Fruit fly (Drosophila melanogaster): Measurements from ENCODE around the gene CG10588.

Gene CG10588

DNA sequence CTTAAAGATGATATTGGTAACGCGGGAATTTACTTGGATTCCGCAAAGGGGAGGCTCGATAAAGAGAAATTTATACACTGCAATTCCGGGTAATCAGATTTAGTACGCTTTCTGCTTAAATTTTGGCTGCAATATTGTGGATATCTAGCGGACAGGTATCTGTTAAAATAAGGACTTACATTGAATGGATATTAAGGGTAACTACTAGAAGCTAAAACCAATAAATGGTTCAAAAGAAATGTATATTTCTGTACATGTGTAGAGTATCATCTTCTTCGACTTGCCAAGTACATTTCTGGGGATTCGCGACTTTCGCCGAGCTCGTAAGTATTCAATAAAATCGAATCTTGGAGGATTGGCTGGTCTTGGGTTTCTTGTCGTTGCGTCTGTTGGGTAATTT lies 27.3 kb upstream of the CG10588 start:
- no peak for TF ChIP-seq CG32264 (GFP tag; optimal IDR thresholded peaks at IDR 0.05)

- TF ChIP-seq HLH106 (tag; optimal IDR thresholded peaks at IDR 0.05) (peak; percentile 42), rgr (GFP tag; optimal IDR thresholded peaks at IDR 0.05) (peak; percentile 7), foxo (GFP tag; optimal IDR thresholded peaks at IDR 0.05) (peak in 1 of 2 experiments; percentile 48), h (GFP tag; optimal IDR thresholded peaks at IDR 0.05) (peak; percentile 37), fru (GFP tag; optimal IDR thresholded peaks at IDR 0.05) (peak; percentile 33), woc (GFP tag; optimal IDR thresholded peaks at IDR 0.05) (no peak), CG32264 (GFP tag; optimal IDR thresholded peaks at IDR 0.05) (no peak), Jra (GFP tag; optimal IDR thresholded peaks at IDR 0.05) (no peak), psq (GFP tag; optimal IDR thresholded peaks at IDR 0.05) (peak; percentile 15), Rel (GFP tag; optimal IDR thresholded peaks at IDR 0.05) (no peak), Rel (tag; optimal IDR thresholded peaks at IDR 0.05) (no peak), brk (GFP tag; optimal IDR thresholded peaks at IDR 0.05) (no peak), pan (optimal IDR thresholded peaks at IDR 0.05) (no peak), br (GFP tag; optimal IDR thresholded peaks at IDR 0.05) (no peak), Sp1 (GFP tag; optimal IDR thresholded peaks at IDR 0.05) (peak; percentile 29), dmrt93B (GFP tag; optimal IDR thresholded peaks at IDR 0.05) (peak; percentile 25)
Observed at dm6 chr3L:20930059-20930785, 26.5 kb upstream of the CG10588 start.

DNA sequence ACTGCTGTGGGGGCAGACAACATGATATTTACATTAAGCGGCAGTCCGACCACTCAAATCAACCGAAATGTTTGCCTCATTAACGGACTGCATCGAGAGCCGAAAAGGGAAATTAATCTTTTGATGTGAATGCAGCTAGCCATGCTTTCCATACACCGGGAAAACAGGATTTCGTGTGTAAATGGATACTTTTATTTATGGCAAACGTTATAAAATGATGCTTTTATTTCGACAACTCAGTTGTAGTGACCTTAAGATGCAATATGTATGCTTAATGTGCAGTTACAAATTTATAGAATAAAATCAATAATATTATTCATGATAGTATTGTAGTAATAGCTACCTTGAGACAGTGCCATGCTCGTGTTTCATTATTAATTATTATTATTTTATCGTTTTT lies 25.2 kb upstream of the CG10588 start:
- TF ChIP-seq Dif (GFP tag; optimal IDR thresholded peaks at IDR 0.05; ENCODE audit: partially characterized antibody) (no peak), woc (GFP tag; optimal IDR thresholded peaks at IDR 0.05) (no peak), rgr (GFP tag; optimal IDR thresholded peaks at IDR 0.05) (no peak), HLH106 (tag; optimal IDR thresholded peaks at IDR 0.05) (no peak), CrebA (GFP tag; optimal IDR thresholded peaks at IDR 0.05; ENCODE audit: borderline replicate concordance) (no peak), dsf (GFP tag; optimal IDR thresholded peaks at IDR 0.05; ENCODE audit: borderline replicate concordance) (no peak), Mio (GFP tag; optimal IDR thresholded peaks at IDR 0.05) (no peak)

DNA sequence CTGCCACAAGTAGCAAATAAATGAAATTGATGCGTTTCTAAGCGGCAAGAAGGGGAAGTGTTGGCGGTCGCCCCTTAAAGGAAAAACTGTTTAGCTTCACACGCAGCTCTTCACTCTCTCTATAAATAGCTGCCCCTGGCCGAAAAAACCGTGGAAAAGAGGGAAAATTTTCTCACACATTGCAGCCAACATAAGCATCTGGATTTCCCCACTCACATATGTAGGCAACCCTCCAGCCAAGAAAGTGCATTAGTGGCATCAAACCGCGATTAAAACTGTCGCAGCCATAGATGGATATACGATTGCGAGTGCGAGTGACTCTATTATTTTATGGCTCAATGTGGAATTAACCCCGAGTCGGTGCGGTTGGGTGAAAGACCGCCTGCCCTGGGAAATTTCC lies 24.2 kb upstream of the CG10588 start:
- TF ChIP-seq Mio (GFP tag; optimal IDR thresholded peaks at IDR 0.05), result no peak
- no peak for TF ChIP-seq jim (GFP tag; optimal IDR thresholded peaks at IDR 0.05)
- TF ChIP-seq rgr (GFP tag; optimal IDR thresholded peaks at IDR 0.05), result no peak
- TF ChIP-seq br (GFP tag; optimal IDR thresholded peaks at IDR 0.05), result no peak
- TF ChIP-seq woc (GFP tag; optimal IDR thresholded peaks at IDR 0.05), result no peak
- no peak for TF ChIP-seq h (GFP tag; optimal IDR thresholded peaks at IDR 0.05)
- no peak for TF ChIP-seq GATAd (GFP tag; optimal IDR thresholded peaks at IDR 0.05)
- TF ChIP-seq N (GFP tag; optimal IDR thresholded peaks at IDR 0.05), result no peak
- no peak for TF ChIP-seq CrebA (GFP tag; optimal IDR thresholded peaks at IDR 0.05; ENCODE audit: borderline replicate concordance)
- no peak for TF ChIP-seq dmrt93B (GFP tag; optimal IDR thresholded peaks at IDR 0.05)
- TF ChIP-seq Jra (GFP tag; optimal IDR thresholded peaks at IDR 0.05), result no peak
- no peak for TF ChIP-seq Rel (GFP tag; optimal IDR thresholded peaks at IDR 0.05)
- TF ChIP-seq Rel (tag; optimal IDR thresholded peaks at IDR 0.05), result no peak
- TF ChIP-seq Hr83 (GFP tag; optimal IDR thresholded peaks at IDR 0.05; ENCODE audit: poor library complexity, severe bottlenecking), result no peak
- no peak for TF ChIP-seq OdsH (GFP tag; optimal IDR thresholded peaks at IDR 0.05)
- no peak for TF ChIP-seq CG32264 (GFP tag; optimal IDR thresholded peaks at IDR 0.05)
- no peak for TF ChIP-seq ey (GFP tag; optimal IDR thresholded peaks at IDR 0.05)
- no peak for TF ChIP-seq HLH106 (tag; optimal IDR thresholded peaks at IDR 0.05)
- no peak for TF ChIP-seq dl (GFP tag; optimal IDR thresholded peaks at IDR 0.05; ENCODE audit: insufficient read depth in 1 of 2, partially characterized antibody in 2 of 2)
- TF ChIP-seq CG9705 (GFP tag; optimal IDR thresholded peaks at IDR 0.05), result no peak
- TF ChIP-seq Myc (optimal IDR thresholded peaks at IDR 0.05), result no peak

DNA sequence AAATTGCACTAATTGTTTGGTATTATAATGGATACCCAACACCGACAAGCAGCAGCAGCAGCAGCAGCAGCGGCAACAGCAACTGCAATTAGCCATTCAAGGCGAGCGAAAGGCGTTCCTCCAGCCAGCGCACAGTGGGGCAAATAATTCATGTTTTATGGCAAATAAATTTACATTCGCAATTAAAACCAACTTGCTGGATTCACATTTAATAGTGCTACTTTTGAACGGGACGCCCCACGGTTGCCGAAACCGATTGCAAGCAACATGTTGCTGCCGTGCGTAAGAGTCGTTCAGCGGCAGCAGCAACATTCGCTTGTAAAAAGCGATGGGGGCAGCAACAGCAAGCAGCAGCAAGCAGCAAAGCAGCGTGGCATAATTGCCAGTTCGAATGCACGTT lies 23.0 kb upstream of the CG10588 start:
- TF ChIP-seq Abd-B (GFP tag; optimal IDR thresholded peaks at IDR 0.05), result no peak
- TF ChIP-seq fru (GFP tag; optimal IDR thresholded peaks at IDR 0.05), result peak; percentile 34
- peak; percentile 48 for TF ChIP-seq woc (GFP tag; optimal IDR thresholded peaks at IDR 0.05)
- no peak for TF ChIP-seq Mio (GFP tag; optimal IDR thresholded peaks at IDR 0.05)
- peak; percentile 19 for TF ChIP-seq rgr (GFP tag; optimal IDR thresholded peaks at IDR 0.05)
- TF ChIP-seq OdsH (GFP tag; optimal IDR thresholded peaks at IDR 0.05), result no peak
- peak; percentile 32 for TF ChIP-seq ey (GFP tag; optimal IDR thresholded peaks at IDR 0.05)
- peak; percentile 36 for TF ChIP-seq HLH106 (tag; optimal IDR thresholded peaks at IDR 0.05)
- TF ChIP-seq foxo (GFP tag; optimal IDR thresholded peaks at IDR 0.05), result peak in 1 of 2 experiments; percentile 24
- TF ChIP-seq Dfd (GFP tag; optimal IDR thresholded peaks at IDR 0.05), result peak; percentile 13
- TF ChIP-seq br (GFP tag; optimal IDR thresholded peaks at IDR 0.05), result peak; percentile 21
- peak; percentile 10 for TF ChIP-seq Sp1 (GFP tag; optimal IDR thresholded peaks at IDR 0.05)
- peak; percentile 27 for TF ChIP-seq h (GFP tag; optimal IDR thresholded peaks at IDR 0.05)

Data from whole organism, wandering third instar larva.